Fruit fly (Drosophila melanogaster) whole organism, embryonic: ENCODE data around the gene spn-E.

Source experiments
- Adf1 ChIP-seq: fragments of 200-800 bp; sonication (Bioruptor generic); IDR thresholded peaks from 2 replicates; pipeline ENCODE4 v1.3.6; 2022; ENCODE audit warnings: missing biosample characterization, missing genetic modification characterization
- Blimp-1 ChIP-seq: fragments of 200-800 bp; sonication (Bioruptor generic); optimal IDR thresholded peaks from 3 replicates; lab custom pipeline; 2018; ENCODE audit warnings: missing biosample characterization, missing genetic modification characterization, mild to moderate bottlenecking, moderate library complexity, missing genetic modification reagents
- CG1024 ChIP-seq: fragments of 200-800 bp; sonication (Bioruptor generic); IDR thresholded peaks from 2 replicates; pipeline ENCODE4 v1.3.6; 2022; ENCODE audit warnings: missing biosample characterization, missing genetic modification characterization
- CG10321 ChIP-seq: fragments of 200-800 bp; sonication (Bioruptor generic); IDR thresholded peaks from 2 replicates; pipeline ENCODE4 v1.3.6; 2022; ENCODE audit warnings: missing biosample characterization, missing genetic modification characterization
- CG11247 ChIP-seq: fragments of 200-800 bp; sonication (Bioruptor generic); IDR thresholded peaks from 2 replicates; pipeline ENCODE4 v1.3.6; 2022; ENCODE audit warnings: missing biosample characterization, missing genetic modification characterization
- CG11456 ChIP-seq: fragments of 200-800 bp; sonication (Bioruptor generic); IDR thresholded peaks from 3 replicates; pipeline ENCODE4 v1.3.6; 2022; ENCODE audit warnings: missing biosample characterization, missing genetic modification characterization
- CG11723 ChIP-seq: fragments of 200-800 bp; sonication (Bioruptor generic); optimal IDR thresholded peaks from 2 replicates; lab custom pipeline; 2017; ENCODE audit warnings: missing biosample characterization, mild to moderate bottlenecking, missing genetic modification characterization
- CG12071 ChIP-seq: fragments of 200-800 bp; sonication (Bioruptor generic); optimal IDR thresholded peaks from 3 replicates; lab custom pipeline; 2018; ENCODE audit warnings: missing biosample characterization, mild to moderate bottlenecking, missing genetic modification characterization
- CG13424 ChIP-seq: fragments of 200-800 bp; sonication (Bioruptor generic); optimal IDR thresholded peaks from 2 replicates; lab custom pipeline; 2019; ENCODE audit warnings: missing biosample characterization, mild to moderate bottlenecking, missing genetic modification characterization, moderate library complexity
- CG14441 ChIP-seq: fragments of 200-800 bp; sonication (Bioruptor generic); IDR thresholded peaks from 2 replicates; pipeline ENCODE4 v1.3.6; 2022; ENCODE audit warnings: missing biosample characterization, missing genetic modification characterization
- CG1529 ChIP-seq: fragments of 200-800 bp; sonication (Bioruptor generic); optimal IDR thresholded peaks from 3 replicates; lab custom pipeline; 2018; ENCODE audit warnings: missing biosample characterization, missing genetic modification characterization
- CG15696 ChIP-seq: fragments of 200-800 bp; sonication (Bioruptor generic); optimal IDR thresholded peaks from 2 replicates; lab custom pipeline; 2019; ENCODE audit warnings: missing biosample characterization, mild to moderate bottlenecking, missing genetic modification characterization, moderate library complexity
- CG17385 ChIP-seq: fragments of 200-800 bp; sonication (Bioruptor generic); optimal IDR thresholded peaks from 3 replicates; lab custom pipeline; 2018; ENCODE audit warnings: missing biosample characterization, mild to moderate bottlenecking, missing genetic modification characterization
- CG17912 ChIP-seq: fragments of 200-800 bp; sonication (Bioruptor generic); optimal IDR thresholded peaks from 2 replicates; lab custom pipeline; 2018; ENCODE audit warnings: missing biosample characterization, mild to moderate bottlenecking, missing genetic modification characterization
- CG31441 ChIP-seq: fragments of 200-800 bp; sonication (Bioruptor generic); IDR thresholded peaks from 2 replicates; pipeline ENCODE4 v1.3.6; 2022; ENCODE audit warnings: missing biosample characterization, missing genetic modification characterization
- CG32772 ChIP-seq: fragments of 200-800 bp; sonication (Bioruptor generic); IDR thresholded peaks from 2 replicates; pipeline ENCODE4 v1.3.6; 2022; ENCODE audit warnings: missing biosample characterization, missing genetic modification characterization
- CG3726 ChIP-seq: fragments of 200-800 bp; sonication (Bioruptor generic); IDR thresholded peaks from 3 replicates; pipeline ENCODE4, ENCODE4 v1.3.6; 2022; ENCODE audit warnings: missing biosample characterization, missing genetic modification characterization
- CG3847 ChIP-seq: fragments of 200-800 bp; sonication (Bioruptor generic); IDR thresholded peaks from 2 replicates; pipeline ENCODE4 v1.3.6; 2022; ENCODE audit warnings: missing biosample characterization, missing genetic modification characterization
- CG4617 ChIP-seq: fragments of 200-800 bp; sonication (Bioruptor generic); optimal IDR thresholded peaks from 3 replicates; lab custom pipeline; 2016; ENCODE audit warnings: missing biosample characterization, missing genetic modification characterization, borderline replicate concordance
- CG5180 ChIP-seq: fragments of 200-800 bp; sonication (Bioruptor generic); optimal IDR thresholded peaks from 3 replicates; lab custom pipeline; 2017; ENCODE audit warnings: missing biosample characterization, missing genetic modification characterization, mild to moderate bottlenecking, moderate library complexity, missing genetic modification reagents
- CG7987 ChIP-seq: fragments of 200-800 bp; sonication (Bioruptor generic); optimal IDR thresholded peaks from 2 replicates; lab custom pipeline; 2018; ENCODE audit warnings: missing biosample characterization, mild to moderate bottlenecking, missing genetic modification characterization, moderate library complexity
- CG9437 ChIP-seq: fragments of 200-800 bp; sonication (Bioruptor generic); optimal IDR thresholded peaks from 2 replicates; lab custom pipeline; 2018; ENCODE audit warnings: missing biosample characterization, mild to moderate bottlenecking, missing genetic modification characterization
- Camta ChIP-seq: fragments of 200-800 bp; sonication (Bioruptor generic); optimal IDR thresholded peaks from 2 replicates; lab custom pipeline; 2016; ENCODE audit warnings: missing biosample characterization, missing genetic modification characterization
- Dek ChIP-seq: fragments of 200-800 bp; sonication (Bioruptor generic); optimal IDR thresholded peaks from 3 replicates; lab custom pipeline; 2019; ENCODE audit warnings: missing biosample characterization, mild to moderate bottlenecking, missing genetic modification characterization, moderate library complexity
- Ets97D ChIP-seq: fragments of 200-800 bp; sonication (Bioruptor generic); optimal IDR thresholded peaks from 3 replicates; lab custom pipeline; 2016; ENCODE audit warnings: missing biosample characterization, missing genetic modification characterization
- H15 ChIP-seq: fragments of 200-800 bp; sonication (Bioruptor generic); IDR thresholded peaks from 3 replicates; pipeline ENCODE4 v1.3.6; 2022; ENCODE audit warnings: missing biosample characterization, missing genetic modification characterization
- HHEX ChIP-seq: fragments of 200-800 bp; sonication (Bioruptor generic); optimal IDR thresholded peaks from 3 replicates; lab custom pipeline; 2017; ENCODE audit warnings: missing biosample characterization, mild to moderate bottlenecking, missing genetic modification characterization, missing genetic modification reagents
- Hey ChIP-seq: fragments of 200-800 bp; sonication (Bioruptor generic); optimal IDR thresholded peaks from 3 replicates; lab custom pipeline; 2018; ENCODE audit warnings: missing biosample characterization, mild to moderate bottlenecking, missing genetic modification characterization
- HmgD ChIP-seq: fragments of 200-800 bp; sonication (Bioruptor generic); optimal IDR thresholded peaks from 3 replicates; lab custom pipeline; 2016; ENCODE audit warnings: missing biosample characterization, missing genetic modification characterization
- MBD-R2 ChIP-seq: fragments of 200-800 bp; sonication (Bioruptor generic); IDR thresholded peaks from 2 replicates; pipeline ENCODE4 v1.3.6; 2022; ENCODE audit warnings: missing biosample characterization, missing genetic modification characterization
- MESR4 ChIP-seq: fragments of 200-800 bp; sonication (Bioruptor generic); optimal IDR thresholded peaks from 2 replicates; lab custom pipeline; 2018; ENCODE audit warnings: missing biosample characterization, mild to moderate bottlenecking, missing genetic modification characterization, moderate library complexity
- Xrp1 ChIP-seq: fragments of 200-800 bp; sonication (Bioruptor generic); IDR thresholded peaks from 2 replicates; pipeline ENCODE4 v1.3.6; 2022; ENCODE audit warnings: missing biosample characterization, missing genetic modification characterization
- al ChIP-seq: fragments of 200-800 bp; sonication (Bioruptor generic); IDR thresholded peaks from 2 replicates; pipeline ENCODE4 v1.3.6; 2022; ENCODE audit warnings: missing biosample characterization, missing genetic modification characterization
- disco-r ChIP-seq: fragments of 200-800 bp; sonication (Bioruptor generic); optimal IDR thresholded peaks from 2 replicates; lab custom pipeline; 2016; ENCODE audit warnings: missing biosample characterization, missing genetic modification characterization
- emc ChIP-seq: fragments of 200-800 bp; sonication (Bioruptor generic); optimal IDR thresholded peaks from 2 replicates; lab custom pipeline; 2016; ENCODE audit warnings: missing biosample characterization, missing genetic modification characterization
- fd3F ChIP-seq: fragments of 200-800 bp; sonication (Bioruptor generic); optimal IDR thresholded peaks from 2 replicates; lab custom pipeline; 2018; ENCODE audit warnings: missing biosample characterization, mild to moderate bottlenecking, missing genetic modification characterization, moderate library complexity
- kah ChIP-seq: fragments of 200-800 bp; sonication (Bioruptor generic); optimal IDR thresholded peaks from 2 replicates; lab custom pipeline; 2018; ENCODE audit warnings: missing biosample characterization, mild to moderate bottlenecking, missing genetic modification characterization
- klu ChIP-seq: fragments of 200-800 bp; sonication (Bioruptor generic); IDR thresholded peaks from 2 replicates; pipeline ENCODE4 v1.3.6; 2022; ENCODE audit warnings: missing biosample characterization, missing genetic modification characterization
- lbe ChIP-seq: fragments of 200-800 bp; sonication (Bioruptor generic); optimal IDR thresholded peaks from 2 replicates; lab custom pipeline; 2016; ENCODE audit warnings: missing biosample characterization, mild to moderate bottlenecking, missing genetic modification characterization
- nom ChIP-seq: fragments of 200-800 bp; sonication (Bioruptor generic); optimal IDR thresholded peaks from 2 replicates; lab custom pipeline; 2017; ENCODE audit warnings: missing biosample characterization, missing genetic modification characterization, mild to moderate bottlenecking, moderate library complexity, missing genetic modification reagents
- pfk ChIP-seq: fragments of 200-800 bp; sonication (Bioruptor generic); optimal IDR thresholded peaks from 2 replicates; lab custom pipeline; 2018; ENCODE audit warnings: missing biosample characterization, mild to moderate bottlenecking, missing genetic modification characterization, moderate library complexity
- schlank ChIP-seq: fragments of 200-800 bp; sonication (Bioruptor generic); optimal IDR thresholded peaks from 2 replicates; lab custom pipeline; 2018; ENCODE audit warnings: missing biosample characterization, mild to moderate bottlenecking, missing genetic modification characterization
- sd ChIP-seq: fragments of 200-800 bp; sonication (Bioruptor generic); optimal IDR thresholded peaks from 3 replicates; lab custom pipeline; 2018; ENCODE audit warnings: missing biosample characterization, mild to moderate bottlenecking, missing genetic modification characterization, moderate library complexity
- sens ChIP-seq: fragments of 200-800 bp; sonication (Bioruptor generic); peaks from one replicate; lab custom pipeline; 2016; ENCODE audit warnings: missing biosample characterization, missing genetic modification characterization
- seq ChIP-seq: fragments of 200-800 bp; sonication (Bioruptor generic); IDR thresholded peaks from 2 replicates; pipeline ENCODE4 v1.3.6; 2022; ENCODE audit warnings: missing biosample characterization, missing genetic modification characterization
- tll ChIP-seq, 2 experiments: fragments of 200-800 bp in 1 of 2; fragments of >200 bp in 1 of 2; sonication (Bioruptor generic) in 1 of 2; optimal IDR thresholded peaks; 2 replicates each; lab custom pipeline; 2017 to 2019; ENCODE audit warnings: missing biosample characterization in 2 of 2, missing genetic modification characterization in 2 of 2, mild to moderate bottlenecking in 1 of 2, moderate library complexity in 1 of 2
- vfl ChIP-seq: fragments of 200-800 bp; sonication (Bioruptor generic); optimal IDR thresholded peaks from 2 replicates; lab custom pipeline; 2016; ENCODE audit warnings: missing biosample characterization, missing genetic modification characterization
- vvl ChIP-seq: fragments of 200-800 bp; sonication (Bioruptor generic); IDR thresholded peaks from 2 replicates; pipeline ENCODE4 v1.3.6; 2022; ENCODE audit warnings: missing biosample characterization, missing genetic modification characterization
- wek ChIP-seq: fragments of 200-800 bp; sonication (Bioruptor generic); optimal IDR thresholded peaks from 3 replicates; lab custom pipeline; 2018; ENCODE audit warnings: missing biosample characterization, mild to moderate bottlenecking, missing genetic modification characterization, moderate library complexity

spn-E gene

dm6 chr3R:15794258-15794727 is 42.9 kb upstream of the spn-E start (continued):
- 0 out of 3 replicates have a peak, but pooled peaks have one; percentile 4 for TF ChIP-seq CG11456 (GFP tag; lab: Robert Waterston, UW)
- no peak for TF ChIP-seq Ets97D (GFP tag; lab: Kevin White, UChicago)
- peak; percentile 0 for TF ChIP-seq CG1529 (GFP tag; lab: Kevin White, UChicago)
- peak; percentile 30 for TF ChIP-seq lbe (GFP tag; lab: Kevin White, UChicago)
- TF ChIP-seq nom (GFP tag; lab: Kevin White, UChicago), result peak; percentile 53
- peak; percentile 60; the same call in 1 of the 2 replicates for TF ChIP-seq CG11247
- peak; percentile 52 for TF ChIP-seq vvl
- peak; percentile 49 for TF ChIP-seq HHEX (GFP tag; lab: Kevin White, UChicago)
- peak; percentile 25 for TF ChIP-seq MESR4 (GFP tag; lab: Kevin White, UChicago)
- peak; percentile 4 for TF ChIP-seq vfl (GFP tag; lab: Kevin White, UChicago)
- peak; percentile 61 for TF ChIP-seq CG7987 (GFP tag; lab: Kevin White, UChicago)
- TF ChIP-seq Xrp1 (GFP tag; lab: Robert Waterston, UW), result peak; percentile 52; the same call in 1 of the 2 replicates
- no peak for TF ChIP-seq CG9437
- TF ChIP-seq Dek (tag; lab: Kevin White, UChicago), result peak; percentile 37
- TF ChIP-seq CG12071 (GFP tag; lab: Kevin White, UChicago), result peak; percentile 39
- TF ChIP-seq Adf1 (GFP tag; lab: Robert Waterston, UW), result peak; percentile 18; the same call in 1 of the 2 replicates
- TF ChIP-seq CG17385 (GFP tag; lab: Kevin White, UChicago), result peak; percentile 18
- no peak for TF ChIP-seq tll (GFP tag; optimal IDR thresholded peaks at IDR 0.05; lab: Kevin White, UChicago)
- peak; percentile 26; the same call in 1 of the 2 replicates for TF ChIP-seq CG14441
- peak; percentile 12 for TF ChIP-seq emc (GFP tag; lab: Kevin White, UChicago)
- TF ChIP-seq CG15696 (tag; lab: Kevin White, UChicago), result peak; percentile 6
- TF ChIP-seq al, result no peak
- TF ChIP-seq CG10321 (GFP tag; lab: Robert Waterston, UW), result peak; percentile 69
- no peak for TF ChIP-seq Camta (GFP tag; lab: Kevin White, UChicago)
- TF ChIP-seq HmgD, result peak; percentile 78
- TF ChIP-seq CG17912, result peak; percentile 71
- TF ChIP-seq disco-r (GFP tag; lab: Kevin White, UChicago), result peak; percentile 23
- peak; percentile 34; the same call in 1 of the 2 replicates for TF ChIP-seq MBD-R2 (GFP tag; lab: Robert Waterston, UW)
- TF ChIP-seq CG1024, result 0 out of 2 replicates have a peak, but pooled peaks have one; percentile 28
- peak; percentile 9 for TF ChIP-seq Blimp-1 (GFP tag; lab: Kevin White, UChicago)
- peak; percentile 85 for TF ChIP-seq sens (GFP tag; lab: Kevin White, UChicago)
- TF ChIP-seq CG31441 (GFP tag; lab: Robert Waterston, UW), result no peak
- TF ChIP-seq kah (GFP tag; lab: Kevin White, UChicago), result peak; percentile 37
- peak; percentile 92 for TF ChIP-seq CG32772
- TF ChIP-seq pfk (GFP tag; lab: Kevin White, UChicago), result peak; percentile 55
- peak; percentile 30 for TF ChIP-seq CG4617
- TF ChIP-seq seq (GFP tag; lab: Robert Waterston, UW), result peak; percentile 40; the same call in 1 of the 2 replicates
- TF ChIP-seq sd (tag; lab: Kevin White, UChicago), result no peak
- TF ChIP-seq CG3847 (GFP tag; lab: Robert Waterston, UW), result no peak
- TF ChIP-seq Hey (tag; lab: Kevin White, UChicago), result peak; percentile 24
- no peak for TF ChIP-seq CG3726 (GFP tag; lab: Robert Waterston, UW)
- peak; percentile 13 for TF ChIP-seq schlank (tag; lab: Kevin White, UChicago)
- TF ChIP-seq CG5180 (GFP tag; lab: Kevin White, UChicago), result peak; percentile 43
- TF ChIP-seq wek (GFP tag; lab: Kevin White, UChicago), result peak; percentile 58
- peak; percentile 13 for TF ChIP-seq fd3F (GFP tag; lab: Kevin White, UChicago)
- peak; percentile 14 for TF ChIP-seq CG13424 (tag; lab: Kevin White, UChicago)
- TF ChIP-seq H15, result no peak
- TF ChIP-seq CG11723 (GFP tag; lab: Kevin White, UChicago), result no peak
- TF ChIP-seq klu, result no peak
